Worm (Caenorhabditis elegans) whole organism, L4 larva: Measurements from ENCODE around the gene magi-1.

Experiments
- F26F4.8 ChIP-seq: fragments of 200-800 bp; sonication (Bioruptor generic); conservative IDR thresholded peaks from 2 replicates; pipeline ENCODE4 v1.3.6; 2022; ENCODE audit warnings: missing genetic modification characterization, missing compliant biosample characterization
- F37D6.2 ChIP-seq: sonication (generic microtip); optimal IDR thresholded peaks from 2 replicates; lab custom pipeline; 2016; ENCODE audit warnings: mild to moderate bottlenecking, missing genetic modification characterization, missing compliant biosample characterization
- F49E8.2 ChIP-seq: sonication (generic microtip); optimal IDR thresholded peaks from 2 replicates; lab custom pipeline; 2016; ENCODE audit warnings: missing compliant biosample characterization, mild to moderate bottlenecking, missing genetic modification characterization, borderline replicate concordance
- ZK337.2 ChIP-seq: fragments of 200-800 bp; sonication (Bioruptor generic); IDR thresholded peaks from 2 replicates; pipeline ENCODE4 v1.3.6; 2022; ENCODE audit warnings: missing genetic modification reagents, missing genetic modification characterization, missing compliant biosample characterization
- ZK546.5 ChIP-seq, 2 experiments: sonication (generic microtip); optimal IDR thresholded peaks; 2 replicates each; lab custom pipeline; 2017; ENCODE audit warnings: missing biosample characterization in 2 of 2, missing genetic modification characterization in 2 of 2
- aha-1 ChIP-seq: fragments of 150-350 bp; peaks from one replicate; lab custom pipeline; 2014; ENCODE audit warnings: missing biosample characterization, missing genetic modification characterization
- ama-1 ChIP-seq: fragments of 150-350 bp; optimal IDR thresholded peaks from 2 replicates; lab custom pipeline; 2014; ENCODE audit warnings: inconsistent platforms, mixed read lengths
- ceh-20 ChIP-seq: fragments of 200-800 bp; sonication (Bioruptor generic); IDR thresholded peaks from 2 replicates; pipeline ENCODE4 v1.3.6; 2022; ENCODE audit warnings: missing genetic modification reagents, missing genetic modification characterization, missing compliant biosample characterization
- ceh-32 ChIP-seq: sonication (generic microtip); optimal IDR thresholded peaks from 2 replicates; lab custom pipeline; 2016; ENCODE audit warnings: mild to moderate bottlenecking, missing genetic modification characterization, missing compliant biosample characterization; ENCODE audit not compliant: poor library complexity
- ceh-44 ChIP-seq: fragments of 200-800 bp; sonication (Bioruptor generic); IDR thresholded peaks from 2 replicates; pipeline ENCODE4 v1.3.6; 2022; ENCODE audit warnings: missing genetic modification reagents, missing genetic modification characterization, missing compliant biosample characterization
- ceh-62 ChIP-seq: sonication (generic microtip); optimal IDR thresholded peaks from 2 replicates; lab custom pipeline; 2017; ENCODE audit warnings: missing biosample characterization, missing genetic modification characterization
- ceh-82 ChIP-seq: sonication (generic microtip); optimal IDR thresholded peaks from 2 replicates; lab custom pipeline; 2017; ENCODE audit warnings: missing biosample characterization, missing genetic modification characterization
- daf-16 ChIP-seq, 3 experiments: sonication (generic microtip); optimal IDR thresholded peaks; 2 replicates each; lab custom pipeline; 2016 to 2017; ENCODE audit warnings: missing genetic modification characterization in 3 of 3, missing genetic modification reagents in 3 of 3, mild to moderate bottlenecking in 2 of 3, missing compliant biosample characterization in 2 of 3, missing biosample characterization in 1 of 3, moderate library complexity in 1 of 3
- daf-8 ChIP-seq: fragments of 200-800 bp; sonication (Bioruptor generic); IDR thresholded peaks from 2 replicates; pipeline ENCODE4 v1.3.6; 2022; ENCODE audit warnings: missing genetic modification characterization, missing compliant biosample characterization
- dmd-8 ChIP-seq: fragments of 200-800 bp; sonication (Bioruptor generic); IDR thresholded peaks from 2 replicates; pipeline ENCODE4 v1.3.6; 2022; ENCODE audit warnings: missing genetic modification characterization, missing compliant biosample characterization
- fos-1 ChIP-seq: fragments of 150-350 bp; optimal IDR thresholded peaks from 2 replicates; lab custom pipeline; 2014; ENCODE audit warnings: missing biosample characterization, missing genetic modification characterization
- hif-1 ChIP-seq, 2 experiments: sonication (generic microtip); optimal IDR thresholded peaks; 2 replicates each; lab custom pipeline; 2016 to 2017; ENCODE audit warnings: missing compliant biosample characterization in 2 of 2, missing genetic modification characterization in 2 of 2, missing genetic modification reagents in 2 of 2, missing genotype in 2 of 2, mild to moderate bottlenecking in 1 of 2
- hlh-11 ChIP-seq: fragments of 200-800 bp; sonication (Bioruptor generic); optimal IDR thresholded peaks from 2 replicates; lab custom pipeline; 2018; ENCODE audit warnings: mild to moderate bottlenecking, missing genetic modification characterization, missing compliant biosample characterization
- jun-1 ChIP-seq: fragments of 150-350 bp; optimal IDR thresholded peaks from 2 replicates; lab custom pipeline; 2014; ENCODE audit warnings: missing biosample characterization, missing genetic modification reagents, missing genetic modification characterization
- lim-7 ChIP-seq: fragments of 200-800 bp; sonication (Bioruptor generic); IDR thresholded peaks from 2 replicates; pipeline ENCODE4 v1.3.6; 2022; ENCODE audit warnings: missing genetic modification characterization, missing compliant biosample characterization
- lin-1 ChIP-seq: fragments of 200-800 bp; sonication (Bioruptor generic); IDR thresholded peaks from 2 replicates; pipeline ENCODE4 v1.3.6; 2022; ENCODE audit warnings: missing genetic modification reagents, missing genetic modification characterization, missing compliant biosample characterization
- lin-13 ChIP-seq: fragments of 150-350 bp; optimal IDR thresholded peaks from 2 replicates; lab custom pipeline; 2014; ENCODE audit warnings: missing biosample characterization, missing genetic modification reagents, missing genetic modification characterization
- lin-15B ChIP-seq: fragments of 150-350 bp; sonication (generic microtip); optimal IDR thresholded peaks from 3 replicates; lab custom pipeline; 2014; ENCODE audit warnings: missing biosample characterization, missing genetic modification characterization
- lin-39 ChIP-seq: fragments of 150-350 bp; optimal IDR thresholded peaks from 2 replicates; lab custom pipeline; 2014; ENCODE audit warnings: missing biosample characterization, missing genetic modification reagents, missing genetic modification characterization
- madf-9 ChIP-seq: fragments of 200-800 bp; sonication (Bioruptor generic); conservative IDR thresholded peaks from 2 replicates; pipeline ENCODE4 v1.3.6; 2022; ENCODE audit warnings: missing genetic modification reagents, missing genetic modification characterization, missing compliant biosample characterization
- mep-1 ChIP-seq: fragments of 150-350 bp; sonication (generic microtip); optimal IDR thresholded peaks from 3 replicates; lab custom pipeline; 2014; ENCODE audit warnings: missing biosample characterization, missing genetic modification characterization
- mxl-2 ChIP-seq: fragments of 200-800 bp; sonication (Bioruptor generic); conservative IDR thresholded peaks from 2 replicates; pipeline ENCODE4 v1.3.6; 2022; ENCODE audit warnings: missing genetic modification reagents, missing genetic modification characterization, missing compliant biosample characterization
- nhr-25 ChIP-seq: sonication (generic microtip); optimal IDR thresholded peaks from 2 replicates; lab custom pipeline; 2017; ENCODE audit warnings: missing genetic modification characterization, mild to moderate bottlenecking, missing compliant biosample characterization, antibody characterized with exemption, moderate library complexity, borderline replicate concordance; ENCODE audit not compliant: insufficient read depth
- nhr-28 ChIP-seq: fragments of 150-350 bp; optimal IDR thresholded peaks from 2 replicates; lab custom pipeline; 2014; ENCODE audit warnings: missing biosample characterization, missing genetic modification characterization
- nhr-41 ChIP-seq: fragments of 200-800 bp; sonication (Bioruptor generic); IDR thresholded peaks from 2 replicates; pipeline ENCODE4 v1.3.6; 2022; ENCODE audit warnings: missing genetic modification reagents, missing genetic modification characterization, missing compliant biosample characterization
- nhr-6 ChIP-seq: fragments of 150-350 bp; optimal IDR thresholded peaks from 2 replicates; lab custom pipeline; 2014; ENCODE audit warnings: missing biosample characterization, missing genetic modification characterization
- nhr-77 ChIP-seq: fragments of 150-350 bp; optimal IDR thresholded peaks from 2 replicates; lab custom pipeline; 2014; ENCODE audit warnings: missing biosample characterization, missing genetic modification characterization
- pha-4 ChIP-seq, 2 experiments: fragments of 150-350 bp in 1 of 2; fragments of 200-800 bp in 1 of 2; sonication (Bioruptor generic) in 1 of 2; IDR thresholded peaks in 1 of 2; optimal IDR thresholded peaks in 1 of 2; 2 replicates each; pipeline versions ENCODE4 v1.3.6 to Lab custom; 2014 to 2022; ENCODE audit warnings: missing genetic modification characterization in 2 of 2, missing genetic modification reagents in 2 of 2, missing biosample characterization in 1 of 2, missing compliant biosample characterization in 1 of 2
- php-3 ChIP-seq: fragments of 200-800 bp; sonication (Bioruptor generic); IDR thresholded peaks from 2 replicates; pipeline ENCODE4 v1.3.6; 2022; ENCODE audit warnings: missing genetic modification reagents, missing genetic modification characterization, missing compliant biosample characterization
- pqm-1 ChIP-seq: sonication (generic microtip); optimal IDR thresholded peaks from 2 replicates; lab custom pipeline; 2017; ENCODE audit warnings: missing biosample characterization, missing genetic modification characterization
- saeg-2 ChIP-seq: fragments of 200-800 bp; sonication (Bioruptor generic); IDR thresholded peaks from 2 replicates; pipeline ENCODE4 v1.3.6; 2022; ENCODE audit warnings: missing genetic modification reagents, missing genetic modification characterization, missing compliant biosample characterization
- set-16 ChIP-seq: fragments of 200-800 bp; sonication (Bioruptor generic); IDR thresholded peaks from 2 replicates; pipeline ENCODE4 v1.3.6; 2022; ENCODE audit warnings: missing genetic modification reagents, missing genetic modification characterization, missing compliant biosample characterization
- snpc-1.2 ChIP-seq: fragments of 200-800 bp; sonication (Bioruptor generic); IDR thresholded peaks from 2 replicates; pipeline ENCODE4 v1.3.6; 2022; ENCODE audit warnings: missing genetic modification reagents, missing genetic modification characterization, missing compliant biosample characterization
- snpc-4 ChIP-seq: fragments of 150-350 bp; optimal IDR thresholded peaks from 2 replicates; lab custom pipeline; 2014; ENCODE audit warnings: missing biosample characterization, missing genetic modification characterization
- unc-39 ChIP-seq: sonication (generic microtip); optimal IDR thresholded peaks from 2 replicates; lab custom pipeline; 2017; ENCODE audit warnings: missing biosample characterization, missing genetic modification characterization
- unc-62 ChIP-seq, 3 experiments: fragments of 150-350 bp in 1 of 3; sonication (generic microtip); optimal IDR thresholded peaks in 2 of 3; peaks in 1 of 3; 1 replicate in 1 of 3; 2 replicates in 2 of 3; lab custom pipeline; 2014 to 2017; ENCODE audit warnings: missing biosample characterization in 3 of 3, missing genetic modification characterization in 3 of 3, missing genetic modification reagents in 3 of 3, missing genotype in 1 of 3
- zip-11 ChIP-seq: fragments of 200-800 bp; sonication (Bioruptor generic); IDR thresholded peaks from 2 replicates; pipeline ENCODE4 v1.3.6; 2022; ENCODE audit warnings: missing genetic modification characterization, missing compliant biosample characterization
- zip-2 ChIP-seq: fragments of 150-350 bp; optimal IDR thresholded peaks from 2 replicates; lab custom pipeline; 2014; ENCODE audit warnings: missing biosample characterization, missing genetic modification characterization

magi-1 gene

ce11 chrIV:11688018-11688417 is 26.8 kb upstream of the magi-1 start, which contains the start of gene ZK792.5:
ZK792.5 (minus strand) TSS chrIV:11688118.
- TF ChIP-seq lin-13 (GFP tag; lab: Kevin White, UChicago), result no peak
- TF ChIP-seq pqm-1, result no peak
- TF ChIP-seq mep-1 (tag; lab: Kevin White, UChicago), result no peak
- TF ChIP-seq set-16 (GFP tag; lab: Robert Waterston, UW), result no peak
- TF ChIP-seq lin-39 (tag; lab: Kevin White, UChicago), result no peak
- no peak for TF ChIP-seq nhr-41 (GFP tag; lab: Robert Waterston, UW)
- no peak for TF ChIP-seq lim-7
- TF ChIP-seq mxl-2, result no peak
- no peak for TF ChIP-seq madf-9 (GFP tag; lab: Robert Waterston, UW)
- no peak for TF ChIP-seq pha-4 (GFP tag; IDR thresholded peaks at IDR 0.05; lab: Robert Waterston, UW)
- no peak for TF ChIP-seq pha-4 (tag; optimal IDR thresholded peaks at IDR 0.05; lab: Kevin White, UChicago)
- no peak for TF ChIP-seq zip-11 (GFP tag; lab: Robert Waterston, UW)

- TF ChIP-seq unc-39 (tag; lab: Kevin White, UChicago) (no peak), nhr-28 (tag; lab: Kevin White, UChicago) (no peak), aha-1 (tag; lab: Kevin White, UChicago) (peak; percentile 86), ceh-20 (no peak), snpc-4 (tag; lab: Kevin White, UChicago) (no peak)
Observed at ce11 chrIV:11690988-11691387, 23.9 kb upstream of the magi-1 start, which contains the start of gene let-60. let-60 (minus strand) TSS chrIV:11691088.

ce11 chrIV:11691524-11691923 is 23.3 kb upstream of the magi-1 start:
- TF ChIP-seq unc-62 (GFP tag; optimal IDR thresholded peaks at IDR 0.05 in 1 of 2; lab: Kevin White, UChicago) (peak in 1 of 2 experiments; percentile 20), unc-62 (tag; optimal IDR thresholded peaks at IDR 0.05; lab: Kevin White, UChicago) (no peak), lin-15B (tag; lab: Kevin White, UChicago) (no peak), set-16 (GFP tag; lab: Robert Waterston, UW) (no peak)

- TF ChIP-seq dmd-8 (GFP tag; lab: Robert Waterston, UW) (0 out of 2 replicates have a peak, but pooled peaks have one; percentile 39), F26F4.8 (GFP tag; lab: Robert Waterston, UW) (no peak), F49E8.2 (tag; lab: Kevin White, UChicago) (no peak), php-3 (no peak), jun-1 (tag; lab: Kevin White, UChicago) (no peak), unc-39 (tag; lab: Kevin White, UChicago) (no peak), lin-1 (GFP tag; lab: Robert Waterston, UW) (no peak), zip-2 (tag; lab: Kevin White, UChicago) (no peak), ama-1 (lab: Kevin White, UChicago) (no peak), ZK337.2 (GFP tag; lab: Robert Waterston, UW) (no peak), nhr-77 (tag; lab: Kevin White, UChicago) (peak; percentile 90), snpc-1.2 (no peak), hif-1 (tag; optimal IDR thresholded peaks at IDR 0.05; lab: Kevin White, UChicago) (peak in 1 of 2 experiments; percentile 64), ceh-62 (tag; lab: Kevin White, UChicago) (no peak), fos-1 (no peak), ceh-44 (no peak), unc-62 (GFP tag; optimal IDR thresholded peaks at IDR 0.05 in 1 of 2; lab: Kevin White, UChicago) (peak; percentile 48 to 99), unc-62 (tag; optimal IDR thresholded peaks at IDR 0.05; lab: Kevin White, UChicago) (no peak), lin-13 (GFP tag; lab: Kevin White, UChicago) (no peak), ceh-32 (tag; lab: Kevin White, UChicago) (no peak), daf-16 (GFP tag; optimal IDR thresholded peaks at IDR 0.05; lab: Kevin White, UChicago) (peak in 1 of 2 experiments; percentile 14), daf-16 (tag; optimal IDR thresholded peaks at IDR 0.05; lab: Kevin White, UChicago) (peak; percentile 68), nhr-6 (tag; lab: Kevin White, UChicago) (peak; percentile 85), daf-8 (no peak), saeg-2 (GFP tag; lab: Robert Waterston, UW) (no peak), nhr-25 (peak; percentile 79), F37D6.2 (tag; lab: Kevin White, UChicago) (peak; percentile 18), ZK546.5 (tag; optimal IDR thresholded peaks at IDR 0.05; lab: Kevin White, UChicago) (no peak), ceh-82 (no peak), ceh-20 (0 out of 2 replicates have a peak, but pooled peaks have one; percentile 26), hlh-11 (tag; lab: Kevin White, UChicago) (peak; percentile 98)
Observed at ce11 chrIV:11692071-11692673, 22.7 kb upstream of the magi-1 start.
